Worm (Caenorhabditis elegans): ENCODE measurements around the gene Y49E10.27.
A peak's percentile ranks its signal among the peaks of the same experiment; 100 is the strongest.
"Not testable (repeated sequence)": the region's sequence is repeated elsewhere in the genome, so short reads cannot be mapped to it uniquely, and the experiment has no call there.

Gene Y49E10.27

DNA sequence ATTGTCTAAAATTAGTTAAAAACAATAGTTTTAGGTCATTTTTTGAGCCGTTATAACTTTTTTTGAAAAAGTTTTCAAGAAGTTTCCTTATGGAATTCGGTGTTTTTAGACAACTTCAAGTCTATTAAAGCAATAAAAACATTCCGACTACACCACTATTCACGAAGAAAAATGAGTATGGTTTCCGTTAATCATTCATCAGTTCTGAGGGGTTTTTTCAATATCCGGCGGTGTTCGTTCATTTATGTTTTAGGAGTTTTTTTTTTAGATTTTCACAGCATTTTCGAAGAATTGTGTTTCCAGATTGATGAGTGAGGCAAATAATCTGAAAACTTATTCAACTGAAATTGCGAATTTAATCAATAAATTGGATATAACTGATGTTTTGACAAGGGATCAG, at the start of gene Y49E10.27:
TSS of gene Y49E10.27 (plus strand) at position 301 of the 400 bp plus-strand sequence.
- TF ChIP-seq nhr-28 (tag; optimal IDR thresholded peaks at IDR 0.05) (no peak), nhr-76 (tag; optimal IDR thresholded peaks at IDR 0.05) (no peak), blmp-1 (tag; optimal IDR thresholded peaks at IDR 0.05) (no peak), unc-62 (GFP tag; optimal IDR thresholded peaks at IDR 0.05) (no peak), pha-4 (tag; optimal IDR thresholded peaks at IDR 0.05) (no peak), nhr-2 (tag; optimal IDR thresholded peaks at IDR 0.05) (no peak), ceh-43 (GFP tag; optimal IDR thresholded peaks at IDR 0.05) (no peak), mab-5 (tag; optimal IDR thresholded peaks at IDR 0.05) (no peak), sem-2 (GFP tag; optimal IDR thresholded peaks at IDR 0.05) (no peak), ham-2 (GFP tag; optimal IDR thresholded peaks at IDR 0.05) (no peak), sptf-1 (tag; optimal IDR thresholded peaks at IDR 0.05) (no peak), mls-2 (tag; optimal IDR thresholded peaks at IDR 0.05) (no peak), zip-8 (tag; optimal IDR thresholded peaks at IDR 0.05) (no peak), snpc-4 (tag; optimal IDR thresholded peaks at IDR 0.05) (no peak), unc-120 (tag; optimal IDR thresholded peaks at IDR 0.05; ENCODE audit: poor library complexity, severe bottlenecking) (no peak), elt-3 (tag; optimal IDR thresholded peaks at IDR 0.05) (no peak)

ce11 chrIII:12386597-12386996, 47.6 kb upstream of the Y49E10.27 start, which contains the start of gene Y49E10.30:
TSS of gene Y49E10.30 (plus strand) at chrIII:12386897.
- not testable (repeated sequence) for TF ChIP-seq nhr-12 (tag; optimal IDR thresholded peaks at IDR 0.05); sem-2 (GFP tag; optimal IDR thresholded peaks at IDR 0.05); hlh-1 (tag; optimal IDR thresholded peaks at IDR 0.05)

DNA sequence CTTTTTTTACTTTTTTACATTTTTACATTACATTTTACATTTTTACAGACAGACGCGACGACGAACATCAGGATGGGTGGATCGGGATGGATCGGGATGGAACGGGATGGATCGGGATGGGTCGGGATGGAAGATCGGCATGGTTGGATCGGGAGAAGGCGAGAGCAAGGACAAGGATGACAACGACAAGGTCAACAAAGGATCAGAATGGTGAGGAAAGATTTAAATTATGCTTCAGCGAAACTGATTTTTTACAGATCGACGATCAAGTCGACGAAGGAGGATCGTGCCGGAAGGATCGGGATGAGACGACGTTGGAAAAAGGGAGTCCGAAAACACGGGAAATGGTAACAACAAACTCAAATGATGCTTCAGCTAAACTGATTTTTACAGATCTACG, 46.1 kb upstream of the Y49E10.27 start:
- no peak for TF ChIP-seq ceh-43 (GFP tag; optimal IDR thresholded peaks at IDR 0.05)
- TF ChIP-seq ces-1 (GFP tag; optimal IDR thresholded peaks at IDR 0.05): no peak
- TF ChIP-seq nhr-76 (tag; optimal IDR thresholded peaks at IDR 0.05): no peak
- no peak for TF ChIP-seq hlh-1 (tag; optimal IDR thresholded peaks at IDR 0.05)
- TF ChIP-seq mab-5 (tag; optimal IDR thresholded peaks at IDR 0.05): no peak
- no peak for TF ChIP-seq cnd-1 (tag; optimal IDR thresholded peaks at IDR 0.05)
- no peak for TF ChIP-seq mls-2 (tag; optimal IDR thresholded peaks at IDR 0.05)

- no peak for TF ChIP-seq nhr-28 (tag; optimal IDR thresholded peaks at IDR 0.05)
Measured at ce11 chrIII:12395085-12395484, 39.1 kb upstream of the Y49E10.27 start, which contains the start of gene Y49E10.10. TSS of gene Y49E10.10 (plus strand) at chrIII:12395465.

DNA sequence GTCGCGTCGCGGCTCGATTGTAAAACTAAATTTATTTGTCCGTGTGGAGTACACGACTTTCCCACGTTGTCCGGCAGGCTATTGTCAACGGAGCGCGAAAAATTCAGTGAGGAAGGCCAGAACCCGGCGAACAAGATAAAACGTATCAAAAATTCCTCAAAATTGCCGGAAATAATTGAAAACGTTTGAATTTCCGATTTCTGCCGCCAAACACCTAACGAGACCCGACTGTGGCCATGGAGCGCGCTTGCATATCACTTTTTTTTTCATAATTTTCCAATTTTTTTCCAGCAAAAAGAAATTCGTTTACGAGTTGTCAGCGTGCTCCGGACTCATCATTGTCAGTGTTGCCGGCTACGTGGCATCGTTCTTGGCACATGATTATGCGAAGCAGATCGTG, 35.7 kb upstream of the Y49E10.27 start:
- TF ChIP-seq nhr-12 (tag; optimal IDR thresholded peaks at IDR 0.05) (no peak), ceh-43 (GFP tag; optimal IDR thresholded peaks at IDR 0.05) (no peak), M03D4.4 (tag; optimal IDR thresholded peaks at IDR 0.05) (no peak), ham-2 (GFP tag; optimal IDR thresholded peaks at IDR 0.05) (no peak), hlh-1 (tag; optimal IDR thresholded peaks at IDR 0.05) (no peak), unc-62 (GFP tag; optimal IDR thresholded peaks at IDR 0.05) (no peak), nhr-237 (tag; optimal IDR thresholded peaks at IDR 0.05) (no peak), sptf-1 (tag; optimal IDR thresholded peaks at IDR 0.05) (no peak), cnd-1 (tag; optimal IDR thresholded peaks at IDR 0.05) (no peak)

ce11 chrIII:12399709-12400108, 34.5 kb upstream of the Y49E10.27 start:
- TF ChIP-seq nhr-12 (tag; optimal IDR thresholded peaks at IDR 0.05) (no peak), ceh-43 (GFP tag; optimal IDR thresholded peaks at IDR 0.05) (peak; percentile 12), lin-13 (tag; optimal IDR thresholded peaks at IDR 0.05) (no peak), sptf-1 (tag; optimal IDR thresholded peaks at IDR 0.05) (peak; percentile 84), elt-1 (tag; optimal IDR thresholded peaks at IDR 0.05; ENCODE audit: borderline replicate concordance, insufficient read depth) (no peak), ham-2 (GFP tag; optimal IDR thresholded peaks at IDR 0.05) (peak; percentile 5), zip-8 (tag; optimal IDR thresholded peaks at IDR 0.05) (no peak), lsy-2 (tag; optimal IDR thresholded peaks at IDR 0.05) (no peak), nhr-2 (tag; optimal IDR thresholded peaks at IDR 0.05) (no peak), bed-3 (GFP tag; optimal IDR thresholded peaks at IDR 0.05) (peak; percentile 28), tbx-8 (GFP tag; optimal IDR thresholded peaks at IDR 0.05) (no peak), unc-120 (tag; optimal IDR thresholded peaks at IDR 0.05; ENCODE audit: poor library complexity, severe bottlenecking) (peak; percentile 40), unc-39 (tag; optimal IDR thresholded peaks at IDR 0.05) (no peak), mls-2 (tag; optimal IDR thresholded peaks at IDR 0.05) (peak; percentile 58), ztf-11 (tag; optimal IDR thresholded peaks at IDR 0.05) (no peak), cnd-1 (tag; optimal IDR thresholded peaks at IDR 0.05) (peak; percentile 46), nhr-237 (tag; optimal IDR thresholded peaks at IDR 0.05) (no peak), snpc-4 (tag; optimal IDR thresholded peaks at IDR 0.05) (no peak), lin-32 (GFP tag; optimal IDR thresholded peaks at IDR 0.05) (peak; percentile 80), nhr-28 (tag; optimal IDR thresholded peaks at IDR 0.05) (no peak), mep-1 (tag; optimal IDR thresholded peaks at IDR 0.05) (no peak), blmp-1 (tag; optimal IDR thresholded peaks at IDR 0.05) (no peak), nhr-76 (tag; optimal IDR thresholded peaks at IDR 0.05) (no peak), sem-2 (GFP tag; optimal IDR thresholded peaks at IDR 0.05) (peak; percentile 32), drap-1 (GFP tag; optimal IDR thresholded peaks at IDR 0.05) (peak; percentile 47), unc-62 (GFP tag; optimal IDR thresholded peaks at IDR 0.05) (no peak), flh-1 (GFP tag; optimal IDR thresholded peaks at IDR 0.05) (peak; percentile 20), pha-4 (tag; optimal IDR thresholded peaks at IDR 0.05) (no peak), M03D4.4 (tag; optimal IDR thresholded peaks at IDR 0.05) (peak; percentile 14), ceh-83 (GFP tag; optimal IDR thresholded peaks at IDR 0.05) (no peak), mab-5 (tag; optimal IDR thresholded peaks at IDR 0.05) (no peak), ceh-39 (tag; optimal IDR thresholded peaks at IDR 0.05) (no peak)
